Fruit fly (Drosophila melanogaster) Kc167 (cell line): ENCODE measurements around the gene mtsh.

Experiments
- Myc ChIP-seq: fragments of >200 bp; optimal IDR thresholded peaks from 2 replicates; lab custom pipeline; 2017; ENCODE audit warnings: missing external identifiers
- Sin3A ChIP-seq: fragments of >200 bp; optimal IDR thresholded peaks from 2 replicates; lab custom pipeline; 2018; ENCODE audit warnings: missing external identifiers
- h ChIP-seq: fragments of >200 bp; optimal IDR thresholded peaks from 3 replicates; lab custom pipeline; 2018; ENCODE audit warnings: missing external identifiers
- insv ChIP-seq: fragments of >200 bp; optimal IDR thresholded peaks from 3 replicates; lab custom pipeline; 2018; ENCODE audit warnings: missing external identifiers
- psq ChIP-seq: fragments of >200 bp; optimal IDR thresholded peaks from 2 replicates; lab custom pipeline; 2017; ENCODE audit warnings: missing external identifiers
- ttk ChIP-seq: sonication (Bioruptor generic); optimal IDR thresholded peaks from 2 replicates; lab custom pipeline; 2017; ENCODE audit warnings: missing external identifiers

The mtsh gene

DNA sequence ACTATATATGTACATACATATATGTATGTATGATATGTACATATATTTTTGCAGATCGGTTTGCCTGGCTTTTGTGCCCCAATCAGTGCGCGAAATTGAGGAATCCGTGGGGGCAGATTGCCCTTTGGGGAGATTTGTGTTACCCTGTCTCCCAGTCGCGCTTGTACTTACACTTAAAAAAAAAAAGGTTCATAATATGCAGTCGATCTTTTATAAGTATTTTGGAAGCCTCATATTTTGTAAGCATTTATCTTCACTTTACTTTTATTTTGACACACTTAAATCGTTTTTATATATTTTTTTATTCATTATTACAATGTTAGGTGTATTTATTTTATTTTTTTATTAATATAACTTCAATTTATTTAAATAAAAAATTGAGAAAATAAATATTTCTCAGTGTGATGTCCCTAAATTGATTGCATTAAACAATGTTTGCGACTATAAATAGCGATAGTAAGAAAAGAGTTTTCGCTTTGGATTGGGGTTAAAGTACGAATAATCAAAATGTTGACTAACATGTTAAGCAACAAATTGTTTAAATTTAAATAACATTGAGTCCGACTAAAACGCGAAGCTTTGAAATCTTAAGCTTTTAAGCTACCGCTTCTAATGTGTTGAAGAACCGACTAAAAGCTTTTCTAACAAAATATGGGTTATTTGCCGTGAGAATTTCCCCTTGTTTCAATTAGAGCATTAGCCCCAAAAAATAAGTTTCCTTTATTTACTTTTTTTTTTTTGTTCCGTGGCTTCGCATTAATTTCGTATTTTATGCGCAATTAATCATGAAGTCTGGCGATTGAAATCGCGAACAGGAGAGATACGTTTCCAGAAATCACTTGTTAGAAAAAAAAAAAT lies 6.9 kb upstream of the mtsh start:
- TF ChIP-seq Myc (lab: Kevin White, UChicago) (no peak), ttk (lab: Kevin White, UChicago) (no peak), Sin3A (lab: Kevin White, UChicago) (no peak), insv (lab: Kevin White, UChicago) (no peak), h (lab: Kevin White, UChicago) (no peak), psq (lab: Kevin White, UChicago) (no peak)

DNA sequence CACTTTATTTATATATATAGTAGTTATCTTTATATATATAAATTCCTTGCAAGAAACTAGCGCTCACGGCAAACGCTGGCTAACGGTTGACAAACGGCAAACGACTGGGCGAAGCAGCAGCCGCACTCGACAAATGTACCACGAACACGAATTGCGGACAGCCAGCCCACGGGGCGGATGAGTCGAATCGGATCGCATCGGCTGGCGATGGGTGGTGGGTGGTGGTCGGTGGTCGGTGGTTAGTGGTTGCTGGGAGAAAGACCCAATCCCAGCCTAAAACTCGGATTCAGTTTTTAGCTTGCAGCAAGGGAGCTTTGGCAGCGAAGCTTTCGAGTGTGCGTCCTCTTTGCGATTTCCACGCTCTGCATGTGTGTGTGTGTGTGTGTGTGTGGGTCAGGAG lies 5.4 kb upstream of the mtsh start, which contains the start of gene CG7781:
Gene CG7781, minus strand, starts transcription at position 260 of the 400 bp plus-strand sequence.
- TF ChIP-seq h (lab: Kevin White, UChicago): no peak
- TF ChIP-seq psq (lab: Kevin White, UChicago): no peak
- no peak for TF ChIP-seq Myc (lab: Kevin White, UChicago)
- no peak for TF ChIP-seq Sin3A (lab: Kevin White, UChicago)
- no peak for TF ChIP-seq insv (lab: Kevin White, UChicago)
- no peak for TF ChIP-seq ttk (lab: Kevin White, UChicago)

DNA sequence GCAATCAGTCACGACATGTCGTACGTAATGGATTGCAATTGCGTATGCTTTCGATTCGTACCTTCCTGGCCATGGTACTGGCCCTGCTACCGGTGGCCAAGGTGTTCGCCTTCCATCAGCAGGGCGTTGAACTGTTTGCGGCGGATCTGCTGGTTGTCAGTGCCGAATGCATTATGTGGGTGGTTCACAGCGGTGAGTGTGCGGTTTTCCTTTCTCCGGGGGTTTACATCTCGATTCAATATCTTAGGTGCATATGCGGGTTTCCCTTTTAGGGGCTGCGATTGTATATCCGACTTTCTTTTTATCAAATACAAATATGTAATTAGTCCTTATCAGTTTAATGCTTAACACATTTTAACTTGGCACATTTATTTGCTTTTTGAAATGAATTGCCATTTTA lies 8.0 kb downstream of the mtsh start:
- no peak for TF ChIP-seq psq (lab: Kevin White, UChicago)
- TF ChIP-seq Sin3A (lab: Kevin White, UChicago): no peak
- no peak for TF ChIP-seq Myc (lab: Kevin White, UChicago)
- TF ChIP-seq insv (lab: Kevin White, UChicago): no peak
- no peak for TF ChIP-seq h (lab: Kevin White, UChicago)
- TF ChIP-seq ttk (lab: Kevin White, UChicago): no peak

DNA sequence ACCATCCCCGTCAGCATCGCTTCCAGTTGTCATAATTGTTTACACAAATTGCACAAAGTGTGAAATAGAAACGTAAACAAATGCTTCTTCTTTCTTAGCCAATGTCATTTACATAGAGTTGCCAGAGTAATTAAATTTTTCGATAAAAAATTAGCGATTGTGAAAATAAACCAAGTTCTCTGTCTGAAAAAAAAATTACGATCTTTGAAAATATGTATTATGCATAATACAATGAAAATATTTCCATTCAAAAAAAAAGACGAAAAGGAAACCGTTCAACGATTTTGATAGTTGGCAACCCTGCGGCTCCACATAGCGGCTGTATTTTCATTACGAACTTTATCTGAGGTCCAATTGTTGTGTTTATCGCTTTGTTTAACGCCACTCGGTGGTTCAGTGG lies 8.6 kb downstream of the mtsh start, which contains the start of the genes CG7810 and CG7806:
Gene CG7810, minus strand, starts transcription at position 105 of the 400 bp plus-strand sequence.
Gene CG7806, plus strand, starts transcription at position 309 of the 400 bp plus-strand sequence.
- TF ChIP-seq h (lab: Kevin White, UChicago) (no peak), Myc (lab: Kevin White, UChicago) (no peak), ttk (lab: Kevin White, UChicago) (no peak), insv (lab: Kevin White, UChicago) (no peak)

DNA sequence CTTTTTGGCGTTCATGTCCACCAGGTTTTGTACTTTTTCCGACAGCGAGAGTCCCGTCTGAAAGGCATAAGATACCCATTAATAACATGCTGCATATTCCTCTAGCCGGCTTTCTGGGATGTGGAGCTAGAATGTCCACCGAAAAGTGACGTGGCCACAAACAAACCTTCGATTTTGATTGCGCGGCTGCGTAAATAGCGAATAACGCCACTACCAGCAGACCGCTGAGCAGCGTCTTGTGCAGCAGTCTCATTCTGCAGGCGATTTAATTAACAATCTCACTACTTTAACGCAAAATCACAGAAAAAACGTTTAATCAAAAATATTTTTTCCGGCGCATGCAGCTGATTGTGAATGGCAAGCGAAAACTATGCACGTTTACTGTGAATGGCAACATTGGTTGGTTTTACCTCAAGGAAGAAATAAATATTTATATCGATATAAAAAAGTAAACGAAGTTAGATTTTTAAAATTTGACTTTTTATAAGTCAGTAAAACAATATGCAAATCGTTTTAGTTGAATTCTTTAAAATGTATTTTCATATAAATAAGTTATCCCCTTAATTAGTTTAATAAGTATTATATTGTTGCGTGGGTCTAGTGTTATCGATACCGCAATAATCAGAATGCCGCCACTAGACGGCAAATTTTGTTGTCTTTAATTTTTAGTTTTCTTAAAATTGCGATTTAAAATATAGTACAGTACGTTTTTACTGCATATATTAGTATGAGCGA lies 11.7 kb downstream of the mtsh start, which contains the start of the genes Ostgamma and Mettl14:
Gene Ostgamma, minus strand, starts transcription at position 376 of the 735 bp plus-strand sequence.
Gene Mettl14, plus strand, starts transcription at position 611 of the 735 bp plus-strand sequence.
- TF ChIP-seq h (lab: Kevin White, UChicago): no peak
- TF ChIP-seq insv (lab: Kevin White, UChicago): no peak
- TF ChIP-seq Sin3A (lab: Kevin White, UChicago): no peak
- no peak for TF ChIP-seq ttk (lab: Kevin White, UChicago)
- no peak for TF ChIP-seq Myc (lab: Kevin White, UChicago)
- no peak for TF ChIP-seq psq (lab: Kevin White, UChicago)

DNA sequence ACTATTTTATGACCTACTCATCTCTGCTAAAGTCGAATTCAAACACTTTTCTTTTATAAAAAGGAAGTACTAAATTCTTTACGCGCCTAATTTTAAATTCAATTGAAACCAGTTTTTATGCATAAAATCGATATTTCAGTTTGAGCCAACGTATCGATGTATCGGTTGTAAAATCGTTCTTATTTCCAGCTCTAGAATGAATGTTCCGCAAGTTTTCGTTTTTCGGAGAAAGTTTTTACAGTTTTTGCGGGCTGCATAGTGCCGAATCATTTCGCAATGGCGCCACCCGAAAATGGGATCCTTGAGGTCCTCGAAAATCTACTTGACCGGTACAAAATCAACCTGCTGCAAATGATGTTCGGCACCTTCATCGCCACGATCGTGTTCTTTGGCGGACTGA lies 14.3 kb downstream of the mtsh start, which contains the start of gene CG7840:
Gene CG7840, plus strand, starts transcription at position 178 of the 400 bp plus-strand sequence.
- TF ChIP-seq insv (lab: Kevin White, UChicago) (no peak), Myc (lab: Kevin White, UChicago) (no peak), Sin3A (lab: Kevin White, UChicago) (no peak), h (lab: Kevin White, UChicago) (no peak), psq (lab: Kevin White, UChicago) (no peak), ttk (lab: Kevin White, UChicago) (no peak)

DNA sequence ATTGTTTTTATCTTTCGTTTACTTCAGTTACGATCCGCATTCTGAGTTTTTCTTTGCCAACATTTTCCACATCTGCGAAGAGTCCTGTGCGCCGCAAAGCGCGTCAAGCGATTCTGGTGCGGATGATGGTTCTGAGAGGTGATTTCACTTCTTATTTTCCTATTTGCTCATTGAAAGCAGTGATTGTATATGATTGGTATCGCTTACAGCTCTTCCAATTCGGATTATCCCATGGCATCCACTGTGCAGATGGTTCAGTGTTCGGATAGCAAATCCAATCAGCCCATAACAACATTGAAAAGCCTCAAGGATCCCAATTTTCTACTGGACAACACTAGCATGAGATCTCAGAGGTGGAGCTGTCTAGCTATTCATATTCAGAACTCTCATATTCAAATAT lies 15.1 kb downstream of the mtsh start:
- TF ChIP-seq h (lab: Kevin White, UChicago) (no peak), Sin3A (lab: Kevin White, UChicago) (no peak), ttk (lab: Kevin White, UChicago) (no peak), Myc (lab: Kevin White, UChicago) (no peak), insv (lab: Kevin White, UChicago) (no peak), psq (lab: Kevin White, UChicago) (no peak)

DNA sequence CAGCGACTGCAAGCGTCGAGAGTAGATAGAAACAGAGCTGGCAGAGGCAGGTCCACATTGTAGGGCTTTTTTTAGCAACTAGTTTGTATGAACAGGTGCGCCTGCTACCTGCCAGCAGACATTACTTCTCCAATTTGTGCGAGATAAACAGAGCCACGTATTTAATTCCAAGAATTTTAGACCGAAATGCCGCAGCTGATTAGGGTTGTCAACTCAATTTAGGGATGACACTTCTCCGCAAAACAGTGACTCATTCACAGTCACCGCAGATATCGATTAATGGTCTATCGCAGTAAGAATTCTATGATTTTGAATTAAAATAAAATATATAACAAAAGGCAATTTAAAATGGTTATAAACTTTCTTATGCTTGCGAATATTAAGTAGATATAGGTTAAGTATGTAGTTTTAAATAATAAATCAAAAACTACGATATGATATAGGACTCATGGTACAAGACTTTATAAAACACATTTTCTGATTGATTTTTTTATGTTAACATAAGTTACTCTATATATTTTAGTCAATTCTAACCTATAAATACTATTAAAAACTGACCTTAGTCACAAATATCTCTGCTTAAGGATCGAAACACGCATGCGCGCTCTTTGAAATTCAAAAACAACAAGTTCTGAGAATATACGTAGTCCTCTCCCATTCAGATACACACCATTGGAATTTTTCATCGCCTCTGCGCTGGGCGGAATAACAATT lies 16.8 kb downstream of the mtsh start, which contains the start of the genes wol and Scgalpha:
Gene wol, minus strand, starts transcription at position 220 of the 714 bp plus-strand sequence.
Gene Scgalpha, plus strand, starts transcription at position 664 of the 714 bp plus-strand sequence.
- TF ChIP-seq Sin3A (lab: Kevin White, UChicago) (no peak), psq (lab: Kevin White, UChicago) (no peak), ttk (lab: Kevin White, UChicago) (no peak), h (lab: Kevin White, UChicago) (no peak), insv (lab: Kevin White, UChicago) (no peak), Myc (lab: Kevin White, UChicago) (no peak)

DNA sequence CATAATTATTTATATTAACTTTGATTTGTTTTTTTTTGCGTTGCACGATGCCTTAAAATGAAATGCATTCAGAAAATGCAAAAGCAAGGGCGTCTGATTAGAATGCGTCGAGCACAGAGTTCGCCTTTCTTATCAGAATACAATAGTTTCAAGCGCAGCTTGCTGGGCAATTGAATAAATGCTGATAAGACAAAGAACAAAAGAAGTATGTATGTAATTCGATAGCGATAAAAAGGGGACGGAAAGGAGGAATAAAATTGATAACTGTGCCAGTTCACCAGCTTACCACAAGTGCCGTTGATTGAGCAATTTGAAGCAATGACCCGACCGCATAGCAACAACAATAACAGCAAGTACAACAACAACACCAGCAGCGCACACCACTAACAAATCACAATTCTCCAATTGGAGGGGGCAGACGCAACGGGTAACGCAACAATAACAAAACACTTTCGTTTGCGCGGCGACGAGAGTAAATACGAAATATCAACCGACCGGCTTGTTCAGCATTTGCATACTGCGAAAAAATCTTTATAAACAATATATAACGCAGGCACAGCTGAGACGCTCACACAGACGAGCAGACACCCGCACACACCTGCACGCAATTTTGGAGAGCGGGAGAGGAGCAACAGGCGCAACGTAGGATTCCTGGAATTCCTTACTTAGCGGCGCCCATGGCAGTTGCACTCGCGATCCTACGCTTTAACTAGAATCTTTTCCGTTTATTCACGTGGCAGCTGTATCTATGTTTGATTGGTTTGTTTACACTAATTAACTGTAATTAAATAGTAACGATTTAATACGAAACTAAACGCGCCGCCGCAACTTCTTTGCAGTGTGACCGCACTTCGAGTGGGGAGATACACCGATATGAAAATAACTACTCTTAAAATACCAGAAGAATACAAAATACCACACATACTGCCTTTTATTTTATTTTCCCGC lies 19.2 kb downstream of the mtsh start, which contains the start of gene Btk:
Gene Btk, minus strand, starts transcription at position 860 of the 948 bp plus-strand sequence.
- no peak for TF ChIP-seq h (lab: Kevin White, UChicago)
- TF ChIP-seq psq (lab: Kevin White, UChicago): no peak
- TF ChIP-seq Sin3A (lab: Kevin White, UChicago): no peak
